Fruit fly (Drosophila melanogaster): ENCODE results near the gene Rcd-1.

Rcd-1 gene

dm6 chrX:19622924-19623323, 15.6 kb upstream of the Rcd-1 start, which contains the start of the genes Naa20A and MKP-4 (continued):
- no peak for TF ChIP-seq usp (GFP tag; optimal IDR thresholded peaks at IDR 0.05)
- TF ChIP-seq Sox102F (GFP tag; optimal IDR thresholded peaks at IDR 0.05) = no peak
- no peak for TF ChIP-seq CG10565 (GFP tag; optimal IDR thresholded peaks at IDR 0.05)
- no peak for TF ChIP-seq Awh (GFP tag; IDR thresholded peaks at IDR 0.05)
- TF ChIP-seq schlank (tag; optimal IDR thresholded peaks at IDR 0.05) = no peak
- no peak for TF ChIP-seq ind (GFP tag; optimal IDR thresholded peaks at IDR 0.05)
- TF ChIP-seq gsb-n (tag; optimal IDR thresholded peaks at IDR 0.05) = no peak
- TF ChIP-seq CG10462 (GFP tag; optimal IDR thresholded peaks at IDR 0.05) = no peak
- no peak for TF ChIP-seq CG7556 (GFP tag; optimal IDR thresholded peaks at IDR 0.05)
- TF ChIP-seq Jarid2 (GFP tag; optimal IDR thresholded peaks at IDR 0.05) = no peak
- no peak for TF ChIP-seq CG1529 (GFP tag; optimal IDR thresholded peaks at IDR 0.05)
- TF ChIP-seq sug (tag; optimal IDR thresholded peaks at IDR 0.05) = no peak
- TF ChIP-seq so (GFP tag; IDR thresholded peaks at IDR 0.05) = no peak
- no peak for TF ChIP-seq crol (GFP tag; IDR thresholded peaks at IDR 0.05)
- TF ChIP-seq lilli (GFP tag; optimal IDR thresholded peaks at IDR 0.05) = no peak
- TF ChIP-seq Atf-2 (GFP tag; optimal IDR thresholded peaks at IDR 0.05) = no peak
- TF ChIP-seq gsb (GFP tag; IDR thresholded peaks at IDR 0.05) = no peak
- TF ChIP-seq pfk (GFP tag; optimal IDR thresholded peaks at IDR 0.05) = peak; percentile 23
- TF ChIP-seq CG13894 (tag; optimal IDR thresholded peaks at IDR 0.05) = no peak
- TF ChIP-seq CG7745 (tag; optimal IDR thresholded peaks at IDR 0.05) = no peak
- no peak for TF ChIP-seq zfh1 (GFP tag; IDR thresholded peaks at IDR 0.05)
- no peak for TF ChIP-seq CG12299 (tag; optimal IDR thresholded peaks at IDR 0.05)
- TF ChIP-seq yki (optimal IDR thresholded peaks at IDR 0.05) = no peak
- TF ChIP-seq CG7271 (tag; optimal IDR thresholded peaks at IDR 0.05) = no peak
- TF ChIP-seq CG12104 (GFP tag; optimal IDR thresholded peaks at IDR 0.05) = no peak
- no peak for TF ChIP-seq fd64A (GFP tag; optimal IDR thresholded peaks at IDR 0.05)
- TF ChIP-seq HLH3B (GFP tag; IDR thresholded peaks at IDR 0.05) = no peak
- no peak for TF ChIP-seq cato (GFP tag; optimal IDR thresholded peaks at IDR 0.05; ENCODE audit: borderline replicate concordance)
- TF ChIP-seq Abd-B (GFP tag; optimal IDR thresholded peaks at IDR 0.05) = no peak
- TF ChIP-seq Stat92E (GFP tag; optimal IDR thresholded peaks at IDR 0.05) = no peak
- TF ChIP-seq Tbp (GFP tag; optimal IDR thresholded peaks at IDR 0.05) = no peak
- TF ChIP-seq CG6272 (GFP tag; IDR thresholded peaks at IDR 0.05) = no peak
- no peak for TF ChIP-seq Mrtf (GFP tag; IDR thresholded peaks at IDR 0.05)
- TF ChIP-seq CG17186 (GFP tag; optimal IDR thresholded peaks at IDR 0.05) = peak; percentile 75
- TF ChIP-seq amos (GFP tag; IDR thresholded peaks at IDR 0.05; ENCODE audit: partially characterized antibody) = peak; percentile 81
- TF ChIP-seq bigmax (GFP tag; optimal IDR thresholded peaks at IDR 0.05) = no peak
- TF ChIP-seq Atf6 (GFP tag; IDR thresholded peaks at IDR 0.05) = no peak
- no peak for TF ChIP-seq CG10147 (GFP tag; optimal IDR thresholded peaks at IDR 0.05)
- 0 out of 2 replicates have a peak, but pooled peaks have one; percentile 14 for TF ChIP-seq sob (GFP tag; IDR thresholded peaks at IDR 0.05)
- no peak for TF ChIP-seq pros (GFP tag; optimal IDR thresholded peaks at IDR 0.05)
- TF ChIP-seq z (GFP tag; IDR thresholded peaks at IDR 0.05) = no peak
- TF ChIP-seq CG1024 (GFP tag; IDR thresholded peaks at IDR 0.05) = no peak
- peak; percentile 31 for TF ChIP-seq YL-1 (GFP tag; optimal IDR thresholded peaks at IDR 0.05)
- TF ChIP-seq da (GFP tag; optimal IDR thresholded peaks at IDR 0.05) = no peak
- TF ChIP-seq fd102C (GFP tag; optimal IDR thresholded peaks at IDR 0.05) = no peak
- no peak for TF ChIP-seq jumu (GFP tag; optimal IDR thresholded peaks at IDR 0.05)
- peak; percentile 68 for TF ChIP-seq knrl (GFP tag; IDR thresholded peaks at IDR 0.05; ENCODE audit: partially characterized antibody)
- TF ChIP-seq pan (optimal IDR thresholded peaks at IDR 0.05) = no peak
- TF ChIP-seq pan (GFP tag; optimal IDR thresholded peaks at IDR 0.05 in 1 of 2, IDR thresholded peaks at IDR 0.05 in 1 of 2) = no peak
- no peak for TF ChIP-seq Asciz (GFP tag; optimal IDR thresholded peaks at IDR 0.05)
- peak; percentile 49 for TF ChIP-seq Ets97D (GFP tag; optimal IDR thresholded peaks at IDR 0.05)
- no peak for TF ChIP-seq CG11560 (tag; IDR thresholded peaks at IDR 0.05)

All from whole organism, embryonic.